Worm (Caenorhabditis elegans) whole organism, dauer: ENCODE measurements around the gene nhr-163.

ENCODE experiments used
- unc-62 ChIP-seq: sonication (generic microtip); optimal IDR thresholded peaks from 2 replicates; lab custom pipeline; 2017; ENCODE audit warnings: missing biosample characterization, missing genetic modification reagents, missing genetic modification characterization

The nhr-163 gene

ce11 chrV:6985943-6986342 lies at the start of gene nhr-163:
TSS of gene nhr-163 (minus strand) at chrV:6986043.
- TF ChIP-seq unc-62 (GFP tag; lab: Kevin White, UChicago) = no peak

ce11 chrV:7027055-7027454 lies 41.2 kb upstream of the nhr-163 start, which contains the start of gene F20A1.6:
TSS of gene F20A1.6 (minus strand) at chrV:7027155.
- no peak for TF ChIP-seq unc-62 (GFP tag; lab: Kevin White, UChicago)

- TF ChIP-seq unc-62 (GFP tag; lab: Kevin White, UChicago) = no peak
Measured at ce11 chrV:7022981-7023380, 37.1 kb upstream of the nhr-163 start.

ce11 chrV:7021772-7022171 lies 35.9 kb upstream of the nhr-163 start, which contains the start of gene F20A1.4:
TSS of gene F20A1.4 (minus strand) at chrV:7021872.
- TF ChIP-seq unc-62 (GFP tag; lab: Kevin White, UChicago) = no peak

- TF ChIP-seq unc-62 (GFP tag; lab: Kevin White, UChicago) = no peak
Measured at ce11 chrV:7017059-7017458, 31.2 kb upstream of the nhr-163 start, which contains the start of gene srsx-32. TSS of gene srsx-32 (plus strand) at chrV:7017359.

- TF ChIP-seq unc-62 (GFP tag; lab: Kevin White, UChicago) = no peak
Measured at ce11 chrV:7015872-7016271, 30.0 kb upstream of the nhr-163 start, which contains the start of gene C33G8.13. TSS of gene C33G8.13 (minus strand) at chrV:7015972.

ce11 chrV:7012617-7013016 lies 26.8 kb upstream of the nhr-163 start, which contains the start of gene srw-127:
TSS of gene srw-127 (plus strand) at chrV:7012917.
- no peak for TF ChIP-seq unc-62 (GFP tag; lab: Kevin White, UChicago)

- TF ChIP-seq unc-62 (GFP tag; lab: Kevin White, UChicago) = no peak
Measured at ce11 chrV:7009461-7009860, 23.6 kb upstream of the nhr-163 start, which contains the start of gene C33G8.2. TSS of gene C33G8.2 (plus strand) at chrV:7009761.

- no peak for TF ChIP-seq unc-62 (GFP tag; lab: Kevin White, UChicago)
Measured at ce11 chrV:7007307-7007706, 21.5 kb upstream of the nhr-163 start, which contains the start of gene drd-10. TSS of gene drd-10 (plus strand) at chrV:7007607.

ce11 chrV:7005964-7006363 lies 20.1 kb upstream of the nhr-163 start, which contains the start of gene spig-10:
TSS of gene spig-10 (plus strand) at chrV:7006264.
- no peak for TF ChIP-seq unc-62 (GFP tag; lab: Kevin White, UChicago)

- TF ChIP-seq unc-62 (GFP tag; lab: Kevin White, UChicago) = no peak
Measured at ce11 chrV:7003850-7004249, 18.0 kb upstream of the nhr-163 start, which contains the start of gene srab-4. TSS of gene srab-4 (plus strand) at chrV:7004150.

- TF ChIP-seq unc-62 (GFP tag; lab: Kevin White, UChicago) = no peak
Measured at ce11 chrV:7000734-7001133, 14.9 kb upstream of the nhr-163 start.

ce11 chrV:6998303-6998884 lies 12.6 kb upstream of the nhr-163 start, which contains the start of gene nhr-42:
TSS of gene nhr-42 (plus strand) at chrV:6998819.
- no peak for TF ChIP-seq unc-62 (GFP tag; lab: Kevin White, UChicago)

ce11 chrV:6997041-6997552 lies 11.3 kb upstream of the nhr-163 start, which contains the start of gene nhr-107:
TSS of gene nhr-107 (minus strand) at chrV:6997091.
- no peak for TF ChIP-seq unc-62 (GFP tag; lab: Kevin White, UChicago)

ce11 chrV:6993999-6994398 lies 8.2 kb upstream of the nhr-163 start:
- no peak for TF ChIP-seq unc-62 (GFP tag; lab: Kevin White, UChicago)

- TF ChIP-seq unc-62 (GFP tag; lab: Kevin White, UChicago) = no peak
Measured at ce11 chrV:6991771-6992170, 5.9 kb upstream of the nhr-163 start, which contains the start of gene nhr-162. TSS of gene nhr-162 (minus strand) at chrV:6991871.
